Fruit fly (Drosophila melanogaster): ENCODE results near the gene CG10317.
A peak's percentile ranks its signal among the peaks of the same experiment; 100 is the strongest.

Gene CG10317

dm6 chr3R:16348289-16348688, 22.0 kb downstream of the CG10317 start:
- no peak for TF ChIP-seq Abd-B (GFP tag; optimal IDR thresholded peaks at IDR 0.05)
- no peak for TF ChIP-seq Hr78 (GFP tag; optimal IDR thresholded peaks at IDR 0.05)
- no peak for TF ChIP-seq rgr (GFP tag; optimal IDR thresholded peaks at IDR 0.05)
- TF ChIP-seq br (GFP tag; optimal IDR thresholded peaks at IDR 0.05): no peak
- no peak for TF ChIP-seq Hr83 (GFP tag; optimal IDR thresholded peaks at IDR 0.05; ENCODE audit: poor library complexity, severe bottlenecking)
- no peak for TF ChIP-seq Rel (GFP tag; optimal IDR thresholded peaks at IDR 0.05)
- TF ChIP-seq Rel (tag; optimal IDR thresholded peaks at IDR 0.05): no peak
- no peak for TF ChIP-seq ey (GFP tag; optimal IDR thresholded peaks at IDR 0.05)
- TF ChIP-seq dmrt93B (GFP tag; optimal IDR thresholded peaks at IDR 0.05): no peak
- TF ChIP-seq Jra (GFP tag; optimal IDR thresholded peaks at IDR 0.05): no peak
- no peak for TF ChIP-seq h (GFP tag; optimal IDR thresholded peaks at IDR 0.05)
- no peak for TF ChIP-seq CrebA (GFP tag; optimal IDR thresholded peaks at IDR 0.05; ENCODE audit: borderline replicate concordance)
- TF ChIP-seq sage (GFP tag; optimal IDR thresholded peaks at IDR 0.05): no peak
- TF ChIP-seq jim (GFP tag; optimal IDR thresholded peaks at IDR 0.05): no peak
- no peak for TF ChIP-seq Myc (optimal IDR thresholded peaks at IDR 0.05)
- no peak for TF ChIP-seq Dif (GFP tag; optimal IDR thresholded peaks at IDR 0.05; ENCODE audit: partially characterized antibody)
- TF ChIP-seq fru (GFP tag; optimal IDR thresholded peaks at IDR 0.05): no peak
- TF ChIP-seq foxo (GFP tag; optimal IDR thresholded peaks at IDR 0.05): no peak
- no peak for TF ChIP-seq pan (optimal IDR thresholded peaks at IDR 0.05)
- no peak for TF ChIP-seq OdsH (GFP tag; optimal IDR thresholded peaks at IDR 0.05)

dm6 chr3R:16347626-16348264, 22.6 kb downstream of the CG10317 start:
- TF ChIP-seq brk (GFP tag; optimal IDR thresholded peaks at IDR 0.05) (no peak), Sp1 (GFP tag; optimal IDR thresholded peaks at IDR 0.05) (no peak), jim (GFP tag; optimal IDR thresholded peaks at IDR 0.05) (no peak), Rel (GFP tag; optimal IDR thresholded peaks at IDR 0.05) (no peak), Rel (tag; optimal IDR thresholded peaks at IDR 0.05) (no peak), CG32264 (GFP tag; optimal IDR thresholded peaks at IDR 0.05) (no peak), tai (GFP tag; optimal IDR thresholded peaks at IDR 0.05) (no peak), Myc (optimal IDR thresholded peaks at IDR 0.05) (no peak), Hr83 (GFP tag; optimal IDR thresholded peaks at IDR 0.05; ENCODE audit: poor library complexity, severe bottlenecking) (no peak), Hr78 (GFP tag; optimal IDR thresholded peaks at IDR 0.05) (no peak), sv (GFP tag; optimal IDR thresholded peaks at IDR 0.05) (no peak), br (GFP tag; optimal IDR thresholded peaks at IDR 0.05) (no peak), Dif (GFP tag; optimal IDR thresholded peaks at IDR 0.05; ENCODE audit: partially characterized antibody) (no peak), Hnf4 (GFP tag; optimal IDR thresholded peaks at IDR 0.05) (no peak), pan (optimal IDR thresholded peaks at IDR 0.05) (no peak), foxo (GFP tag; optimal IDR thresholded peaks at IDR 0.05) (no peak), psq (GFP tag; optimal IDR thresholded peaks at IDR 0.05) (no peak), lola (GFP tag; optimal IDR thresholded peaks at IDR 0.05) (no peak), CrebA (GFP tag; optimal IDR thresholded peaks at IDR 0.05; ENCODE audit: borderline replicate concordance) (no peak)

DNA sequence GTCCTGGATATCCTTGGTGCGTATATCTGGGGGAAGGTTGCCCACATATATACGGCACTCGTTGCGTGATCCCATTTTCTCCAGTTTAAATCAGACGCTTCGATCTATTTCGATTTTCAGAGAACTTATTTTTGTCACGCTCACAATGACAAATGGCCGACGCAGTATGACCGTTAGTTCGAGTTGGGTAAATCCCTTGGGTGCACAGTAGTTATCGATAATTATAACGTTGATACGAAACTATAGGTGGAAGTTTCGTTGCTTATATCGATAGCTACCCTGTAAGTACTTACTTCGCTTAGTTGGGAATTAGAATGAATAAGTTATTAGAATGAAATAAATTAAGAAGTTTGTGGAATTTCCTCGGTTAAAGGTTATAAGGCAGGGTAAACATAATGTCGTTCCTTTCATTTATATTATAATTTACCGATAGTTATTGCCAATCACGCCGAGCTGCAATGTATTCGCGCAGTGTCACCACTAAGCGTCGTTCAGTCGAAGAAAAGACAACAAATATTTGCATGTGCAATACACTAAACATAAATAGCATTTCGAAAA, 28.4 kb downstream of the CG10317 start, which contains the start of the genes SF2 and pad:
SF2 (minus strand) TSS at position 172 of the 558 bp plus-strand sequence.
pad (plus strand) TSS at position 502 of the 558 bp plus-strand sequence.
- TF ChIP-seq ey (GFP tag; optimal IDR thresholded peaks at IDR 0.05): peak; percentile 82
- no peak for TF ChIP-seq Hr83 (GFP tag; optimal IDR thresholded peaks at IDR 0.05; ENCODE audit: poor library complexity, severe bottlenecking)
- TF ChIP-seq fru (GFP tag; optimal IDR thresholded peaks at IDR 0.05): peak; percentile 87
- no peak for TF ChIP-seq pan (optimal IDR thresholded peaks at IDR 0.05)
- peak; percentile 69 for TF ChIP-seq dmrt93B (GFP tag; optimal IDR thresholded peaks at IDR 0.05)
- no peak for TF ChIP-seq Dif (GFP tag; optimal IDR thresholded peaks at IDR 0.05; ENCODE audit: partially characterized antibody)
- no peak for TF ChIP-seq Rel (GFP tag; optimal IDR thresholded peaks at IDR 0.05)
- peak; percentile 94 for TF ChIP-seq Rel (tag; optimal IDR thresholded peaks at IDR 0.05)
- no peak for TF ChIP-seq usp (GFP tag; optimal IDR thresholded peaks at IDR 0.05)
- peak in 1 of 2 experiments; percentile 87 for TF ChIP-seq foxo (GFP tag; optimal IDR thresholded peaks at IDR 0.05)
- TF ChIP-seq psq (GFP tag; optimal IDR thresholded peaks at IDR 0.05): peak; percentile 70
- TF ChIP-seq Myc (optimal IDR thresholded peaks at IDR 0.05): peak; percentile 48
- peak; percentile 86 for TF ChIP-seq HLH106 (tag; optimal IDR thresholded peaks at IDR 0.05)
- no peak for TF ChIP-seq Mio (GFP tag; optimal IDR thresholded peaks at IDR 0.05)
- TF ChIP-seq sage (GFP tag; optimal IDR thresholded peaks at IDR 0.05): no peak
- no peak for TF ChIP-seq Dfd (GFP tag; optimal IDR thresholded peaks at IDR 0.05)
- TF ChIP-seq Jra (GFP tag; optimal IDR thresholded peaks at IDR 0.05): peak; percentile 88
- peak; percentile 95 for TF ChIP-seq woc (GFP tag; optimal IDR thresholded peaks at IDR 0.05)
- TF ChIP-seq Vsx2 (GFP tag; optimal IDR thresholded peaks at IDR 0.05; ENCODE audit: partially characterized antibody): no peak
- peak; percentile 89 for TF ChIP-seq h (GFP tag; optimal IDR thresholded peaks at IDR 0.05)
- TF ChIP-seq dl (GFP tag; optimal IDR thresholded peaks at IDR 0.05; ENCODE audit: insufficient read depth in 1 of 2, partially characterized antibody in 2 of 2): no peak
- peak; percentile 70 for TF ChIP-seq dsf (GFP tag; optimal IDR thresholded peaks at IDR 0.05; ENCODE audit: borderline replicate concordance)
- TF ChIP-seq Abd-B (GFP tag; optimal IDR thresholded peaks at IDR 0.05): no peak
- peak; percentile 73 for TF ChIP-seq CG9705 (GFP tag; optimal IDR thresholded peaks at IDR 0.05)
- no peak for TF ChIP-seq lola (GFP tag; optimal IDR thresholded peaks at IDR 0.05)
- TF ChIP-seq sv (GFP tag; optimal IDR thresholded peaks at IDR 0.05): peak; percentile 62
- peak; percentile 72 for TF ChIP-seq OdsH (GFP tag; optimal IDR thresholded peaks at IDR 0.05)
- peak; percentile 80 for TF ChIP-seq Sp1 (GFP tag; optimal IDR thresholded peaks at IDR 0.05)
- no peak for TF ChIP-seq jim (GFP tag; optimal IDR thresholded peaks at IDR 0.05)
- TF ChIP-seq br (GFP tag; optimal IDR thresholded peaks at IDR 0.05): peak; percentile 81
- TF ChIP-seq Hr78 (GFP tag; optimal IDR thresholded peaks at IDR 0.05): no peak
- TF ChIP-seq Hnf4 (GFP tag; optimal IDR thresholded peaks at IDR 0.05): peak; percentile 87
- TF ChIP-seq CG32264 (GFP tag; optimal IDR thresholded peaks at IDR 0.05): peak; percentile 52
- TF ChIP-seq tai (GFP tag; optimal IDR thresholded peaks at IDR 0.05): no peak
- peak; percentile 83 for TF ChIP-seq rgr (GFP tag; optimal IDR thresholded peaks at IDR 0.05)

Measured in whole organism, wandering third instar larva.